Worm (Caenorhabditis elegans): ENCODE data around the gene ZC155.2.

Gene ZC155.2

DNA sequence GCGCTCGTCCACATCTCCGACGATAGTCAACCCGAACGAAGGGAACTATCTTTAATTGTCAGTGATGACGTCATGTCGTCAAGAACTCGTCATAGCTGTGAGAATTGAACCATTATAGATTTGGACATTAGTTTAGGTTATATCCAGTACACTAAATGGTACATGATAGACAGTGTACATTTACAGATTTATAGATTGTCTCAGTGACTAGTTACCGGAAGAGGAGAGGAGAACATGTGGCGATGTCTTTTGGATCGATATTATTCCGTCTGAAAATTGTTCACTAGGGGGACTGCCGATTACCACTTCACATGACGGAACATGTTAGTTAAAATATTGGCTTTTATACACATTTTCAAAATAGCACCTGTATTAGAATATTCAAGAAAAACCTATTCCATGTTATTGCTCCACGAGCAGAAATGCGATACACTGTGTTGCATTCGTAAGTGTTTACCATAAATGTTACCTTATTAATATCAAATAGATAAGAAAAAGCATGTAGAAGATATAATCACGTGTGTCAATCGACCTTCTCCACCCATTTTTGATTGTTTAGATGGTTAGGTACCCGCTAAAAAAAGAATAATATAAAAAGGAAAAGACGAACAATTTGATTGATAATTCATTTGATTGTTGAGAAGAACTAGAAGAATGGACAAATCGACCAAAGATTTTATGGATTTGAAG, 48.6 kb downstream of the ZC155.2 start, which contains the start of gene ZC395.5:
TSS of gene ZC395.5 (plus strand) at position 632 of the 690 bp plus-strand sequence.
- no peak for TF ChIP-seq jun-1 (tag; optimal IDR thresholded peaks at IDR 0.05)
- TF ChIP-seq ceh-16 (tag; optimal IDR thresholded peaks at IDR 0.05) = no peak
- no peak for TF ChIP-seq fos-1 (tag; optimal IDR thresholded peaks at IDR 0.05)
- TF ChIP-seq pha-4 (tag; optimal IDR thresholded peaks at IDR 0.05) = peak; percentile 57
- TF ChIP-seq elt-2 (tag; optimal IDR thresholded peaks at IDR 0.05) = peak; percentile 57
- TF ChIP-seq hmg-11 (tag; optimal IDR thresholded peaks at IDR 0.05) = no peak
- no peak for TF ChIP-seq elt-1 (tag; optimal IDR thresholded peaks at IDR 0.05)
- peak; percentile 15 for TF ChIP-seq ama-1 (optimal IDR thresholded peaks at IDR 0.05)
- no peak for TF ChIP-seq ztf-4 (tag; optimal IDR thresholded peaks at IDR 0.05)
- no peak for TF ChIP-seq zag-1 (tag; optimal IDR thresholded peaks at IDR 0.05)
- TF ChIP-seq ztf-11 (tag; optimal IDR thresholded peaks at IDR 0.05) = no peak
- TF ChIP-seq ZK546.5 (tag; optimal IDR thresholded peaks at IDR 0.05) = no peak
- peak; percentile 74 for TF ChIP-seq pqm-1 (tag; optimal IDR thresholded peaks at IDR 0.05)
- TF ChIP-seq mdl-1 (tag; optimal IDR thresholded peaks at IDR 0.05) = no peak

DNA sequence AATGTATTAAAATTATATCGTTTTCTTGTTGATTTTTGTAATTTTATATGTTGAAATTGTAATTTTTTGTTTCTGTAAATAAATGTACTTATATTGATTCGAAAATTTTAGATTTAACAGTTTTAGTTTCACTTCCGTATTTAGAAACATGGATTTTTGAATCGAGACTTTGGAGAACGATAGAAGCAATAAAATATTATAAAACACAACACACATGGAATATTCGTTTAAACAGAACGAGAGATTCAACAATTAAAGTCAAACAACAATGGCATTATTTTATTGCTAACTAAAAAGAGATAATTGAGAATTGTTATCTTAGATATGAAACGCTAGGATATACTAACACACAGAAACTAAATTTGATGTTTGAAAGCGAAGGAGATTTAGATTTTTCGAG, 49.7 kb downstream of the ZC155.2 start:
- TF ChIP-seq jun-1 (tag; optimal IDR thresholded peaks at IDR 0.05) (peak; percentile 1), nhr-23 (tag; optimal IDR thresholded peaks at IDR 0.05) (no peak), elt-1 (tag; optimal IDR thresholded peaks at IDR 0.05) (no peak), ztf-4 (tag; optimal IDR thresholded peaks at IDR 0.05) (no peak), pha-4 (tag; optimal IDR thresholded peaks at IDR 0.05) (peak; percentile 28)

Measured in whole organism, L3 larva.